Fruit fly (Drosophila melanogaster) whole organism, embryonic: ENCODE results near the gene Fitm.
A peak's percentile ranks its signal among the peaks of the same experiment; 100 is the strongest.

Experiments
- CG11456 ChIP-seq: fragments of 200-800 bp; sonication (Bioruptor generic); IDR thresholded peaks from 3 replicates; pipeline ENCODE4 v1.3.6; 2022; ENCODE audit warnings: missing biosample characterization, missing genetic modification characterization
- CG1233 ChIP-seq: fragments of 200-800 bp; sonication (Bioruptor generic); optimal IDR thresholded peaks from 4 replicates; lab custom pipeline; 2018; ENCODE audit warnings: missing biosample characterization, mild to moderate bottlenecking, missing genetic modification characterization
- CG12744 ChIP-seq: fragments of 200-800 bp; sonication (Bioruptor generic); optimal IDR thresholded peaks from 2 replicates; lab custom pipeline; 2016; ENCODE audit warnings: missing biosample characterization, missing genetic modification characterization
- CG13296 ChIP-seq: fragments of 200-800 bp; sonication (Bioruptor generic); optimal IDR thresholded peaks from 3 replicates; lab custom pipeline; 2018; ENCODE audit warnings: missing biosample characterization, mild to moderate bottlenecking, missing genetic modification characterization
- CG15514 ChIP-seq: fragments of 200-800 bp; sonication (Bioruptor generic); optimal IDR thresholded peaks from 3 replicates; lab custom pipeline; 2017; ENCODE audit warnings: missing biosample characterization, missing genetic modification characterization, mild to moderate bottlenecking, moderate library complexity, missing genetic modification reagents
- CG17385 ChIP-seq: fragments of 200-800 bp; sonication (Bioruptor generic); optimal IDR thresholded peaks from 3 replicates; lab custom pipeline; 2018; ENCODE audit warnings: missing biosample characterization, mild to moderate bottlenecking, missing genetic modification characterization
- CG6175 ChIP-seq: fragments of 200-800 bp; sonication (Bioruptor generic); IDR thresholded peaks from 3 replicates; pipeline ENCODE4 v1.3.6; 2022; ENCODE audit warnings: missing biosample characterization, missing genetic modification characterization
- CG7372 ChIP-seq: fragments of 200-800 bp; sonication (Bioruptor generic); IDR thresholded peaks from 2 replicates; pipeline ENCODE4 v1.3.6; 2022; ENCODE audit warnings: missing biosample characterization, missing genetic modification characterization
- CG8089 ChIP-seq: fragments of 200-800 bp; sonication (Bioruptor generic); optimal IDR thresholded peaks from 3 replicates; lab custom pipeline; 2016; ENCODE audit warnings: missing biosample characterization, missing genetic modification characterization
- Doc2 ChIP-seq: fragments of 200-800 bp; sonication (Bioruptor generic); IDR thresholded peaks from 2 replicates; pipeline ENCODE4 v1.3.6; 2022; ENCODE audit warnings: missing biosample characterization, missing genetic modification characterization
- Dp ChIP-seq: fragments of 200-800 bp; sonication (Bioruptor generic); optimal IDR thresholded peaks from 2 replicates; lab custom pipeline; 2018; ENCODE audit warnings: missing biosample characterization, mild to moderate bottlenecking, missing genetic modification characterization, moderate library complexity
- E2f2 ChIP-seq: fragments of 200-800 bp; sonication (Bioruptor generic); IDR thresholded peaks from 2 replicates; pipeline ENCODE4 v1.3.6; 2022; ENCODE audit warnings: missing biosample characterization, missing genetic modification characterization
- Fer1 ChIP-seq: fragments of 200-800 bp; sonication (Bioruptor generic); optimal IDR thresholded peaks from 2 replicates; lab custom pipeline; 2017; ENCODE audit warnings: missing biosample characterization, mild to moderate bottlenecking, missing genetic modification characterization
- HHEX ChIP-seq: fragments of 200-800 bp; sonication (Bioruptor generic); optimal IDR thresholded peaks from 3 replicates; lab custom pipeline; 2017; ENCODE audit warnings: missing biosample characterization, mild to moderate bottlenecking, missing genetic modification characterization, missing genetic modification reagents
- HLH3B ChIP-seq: fragments of 200-800 bp; sonication (Bioruptor generic); IDR thresholded peaks from 2 replicates; pipeline ENCODE4 v1.3.6; 2022; ENCODE audit warnings: missing biosample characterization, missing genetic modification characterization
- HLH4C ChIP-seq: fragments of 200-800 bp; sonication (Bioruptor generic); IDR thresholded peaks from 3 replicates; pipeline ENCODE4 v1.3.6; 2022; ENCODE audit warnings: missing biosample characterization, missing genetic modification characterization; ENCODE audit not compliant: partially characterized antibody
- Hr78 ChIP-seq, 2 experiments: fragments of 200-800 bp in 1 of 2; fragments of >200 bp in 1 of 2; sonication (Bioruptor generic) in 1 of 2; optimal IDR thresholded peaks; 2 replicates each; lab custom pipeline; 2017 to 2019; ENCODE audit warnings: missing biosample characterization in 2 of 2, missing genetic modification characterization in 2 of 2, mild to moderate bottlenecking in 1 of 2, moderate library complexity in 1 of 2
- MBD-R2 ChIP-seq: fragments of 200-800 bp; sonication (Bioruptor generic); IDR thresholded peaks from 2 replicates; pipeline ENCODE4 v1.3.6; 2022; ENCODE audit warnings: missing biosample characterization, missing genetic modification characterization
- MESR4 ChIP-seq: fragments of 200-800 bp; sonication (Bioruptor generic); optimal IDR thresholded peaks from 2 replicates; lab custom pipeline; 2018; ENCODE audit warnings: missing biosample characterization, mild to moderate bottlenecking, missing genetic modification characterization, moderate library complexity
- Max ChIP-seq: fragments of 200-800 bp; sonication (Bioruptor generic); optimal IDR thresholded peaks from 2 replicates; lab custom pipeline; 2016; ENCODE audit warnings: missing biosample characterization, mild to moderate bottlenecking, missing genetic modification characterization
- Med ChIP-seq: fragments of 200-800 bp; sonication (Bioruptor generic); peaks from one replicate; lab custom pipeline; 2016; ENCODE audit warnings: missing biosample characterization, missing genetic modification characterization, mild to moderate bottlenecking, inconsistent platforms, moderate library complexity
- NfI ChIP-seq: fragments of 200-800 bp; sonication (Bioruptor generic); optimal IDR thresholded peaks from 3 replicates; lab custom pipeline; 2018; ENCODE audit warnings: missing biosample characterization, mild to moderate bottlenecking, missing genetic modification characterization, moderate library complexity
- Opbp ChIP-seq: fragments of 200-800 bp; sonication (Bioruptor generic); IDR thresholded peaks from 3 replicates; pipeline ENCODE4 v1.3.6; 2022; ENCODE audit warnings: missing biosample characterization, missing genetic modification characterization; ENCODE audit not compliant: partially characterized antibody
- Pdp1 ChIP-seq, 2 experiments: fragments of 200-800 bp; sonication (Bioruptor generic); optimal IDR thresholded peaks; 3 replicates each; lab custom pipeline; 2016; ENCODE audit warnings: missing biosample characterization in 2 of 2, missing genetic modification characterization in 2 of 2, mild to moderate bottlenecking in 1 of 2, moderate library complexity in 1 of 2
- Rfx ChIP-seq: fragments of 200-800 bp; sonication (Bioruptor generic); IDR thresholded peaks from 2 replicates; pipeline ENCODE4 v1.3.6; 2022; ENCODE audit warnings: missing biosample characterization, missing genetic modification characterization
- bsh ChIP-seq, 2 experiments: fragments of 200-800 bp; sonication (Bioruptor generic); optimal IDR thresholded peaks; 2 replicates each; lab custom pipeline; 2017 to 2018; ENCODE audit warnings: mild to moderate bottlenecking in 2 of 2, missing biosample characterization in 2 of 2, missing genetic modification characterization in 2 of 2, moderate library complexity in 1 of 2
- ci ChIP-seq: fragments of 200-800 bp; sonication (Bioruptor generic); IDR thresholded peaks from 3 replicates; pipeline ENCODE4 v1.3.6; 2022; ENCODE audit warnings: missing biosample characterization, missing genetic modification characterization
- crp ChIP-seq, 2 experiments: fragments of 200-800 bp; sonication (Bioruptor generic); optimal IDR thresholded peaks; 2 replicates in 1 of 2; 3 replicates in 1 of 2; lab custom pipeline; 2017; ENCODE audit warnings: missing biosample characterization in 2 of 2, missing genetic modification characterization in 2 of 2, mild to moderate bottlenecking in 1 of 2, moderate library complexity in 1 of 2
- danr ChIP-seq: fragments of 200-800 bp; sonication (Bioruptor generic); IDR thresholded peaks from 2 replicates; pipeline ENCODE4 v1.3.6; 2022; ENCODE audit warnings: missing biosample characterization, missing genetic modification characterization
- dati ChIP-seq: fragments of 200-800 bp; sonication (Bioruptor generic); IDR thresholded peaks from 2 replicates; pipeline ENCODE4 v1.3.6; 2022; ENCODE audit warnings: missing biosample characterization, missing genetic modification characterization
- exex ChIP-seq: fragments of 200-800 bp; sonication (Bioruptor generic); optimal IDR thresholded peaks from 4 replicates; lab custom pipeline; 2018; ENCODE audit warnings: missing biosample characterization, mild to moderate bottlenecking, missing genetic modification characterization, moderate library complexity
- fd102C ChIP-seq: fragments of 200-800 bp; sonication (Bioruptor generic); optimal IDR thresholded peaks from 2 replicates; lab custom pipeline; 2018; ENCODE audit warnings: missing biosample characterization, mild to moderate bottlenecking, missing genetic modification characterization, moderate library complexity
- gcm ChIP-seq: fragments of 200-800 bp; sonication (Bioruptor generic); optimal IDR thresholded peaks from 2 replicates; lab custom pipeline; 2019; ENCODE audit warnings: missing biosample characterization, mild to moderate bottlenecking, missing genetic modification characterization, moderate library complexity
- gt ChIP-seq: fragments of 200-800 bp; sonication (Bioruptor generic); IDR thresholded peaks from 2 replicates; pipeline ENCODE4 v1.3.6; 2022; ENCODE audit warnings: missing biosample characterization, missing genetic modification characterization
- jigr1 ChIP-seq: fragments of 200-800 bp; sonication (Bioruptor generic); IDR thresholded peaks from 3 replicates; pipeline ENCODE4 v1.3.6; 2022; ENCODE audit warnings: missing biosample characterization, missing genetic modification characterization
- nom ChIP-seq: fragments of 200-800 bp; sonication (Bioruptor generic); optimal IDR thresholded peaks from 2 replicates; lab custom pipeline; 2017; ENCODE audit warnings: missing biosample characterization, missing genetic modification characterization, mild to moderate bottlenecking, moderate library complexity, missing genetic modification reagents
- pzg ChIP-seq: fragments of 200-800 bp; sonication (Bioruptor generic); optimal IDR thresholded peaks from 3 replicates; lab custom pipeline; 2018; ENCODE audit warnings: missing biosample characterization, mild to moderate bottlenecking, missing genetic modification characterization, moderate library complexity
- sens ChIP-seq: fragments of 200-800 bp; sonication (Bioruptor generic); peaks from one replicate; lab custom pipeline; 2016; ENCODE audit warnings: missing biosample characterization, missing genetic modification characterization
- slou ChIP-seq: fragments of 200-800 bp; sonication (Bioruptor generic); optimal IDR thresholded peaks from 3 replicates; lab custom pipeline; 2016; ENCODE audit warnings: missing biosample characterization, missing genetic modification characterization

The Fitm gene

dm6 chr3L:5152354-5152806, 6.5 kb upstream of the Fitm start, which contains the start of the genes Gen and Srp54k (continued):
- TF ChIP-seq fd102C (no peak), jigr1 (GFP tag; lab: Robert Waterston, UW) (no peak), HLH4C (peak; percentile 38; the same call in 1 of the 3 replicates), ci (peak; percentile 60; the same call in 2 of the 3 replicates), Max (GFP tag; lab: Kevin White, UChicago) (no peak), Opbp (peak; percentile 62), CG8089 (GFP tag; lab: Kevin White, UChicago) (no peak), CG1233 (no peak), HLH3B (GFP tag; lab: Robert Waterston, UW) (peak; percentile 32; the same call in 1 of the 2 replicates), slou (GFP tag; lab: Kevin White, UChicago) (peak; percentile 8), nom (GFP tag; lab: Kevin White, UChicago) (no peak), CG6175 (GFP tag; lab: Robert Waterston, UW) (no peak), Doc2 (GFP tag; lab: Robert Waterston, UW) (no peak), NfI (peak; percentile 33)
- TF ChIP-seq, all 482 proteins: peak for 146

- TF ChIP-seq Max (GFP tag; lab: Kevin White, UChicago), result no peak
- TF ChIP-seq sens (GFP tag; lab: Kevin White, UChicago), result peak; percentile 64
- peak; percentile 35 for TF ChIP-seq MBD-R2 (GFP tag; lab: Robert Waterston, UW)
- no peak for TF ChIP-seq dati
- no peak for TF ChIP-seq HHEX
- TF ChIP-seq nom (GFP tag; lab: Kevin White, UChicago), result peak; percentile 79
- peak; percentile 74 for TF ChIP-seq CG17385 (GFP tag; lab: Kevin White, UChicago)
- TF ChIP-seq Dp (GFP tag; lab: Kevin White, UChicago), result peak; percentile 87
- TF ChIP-seq Pdp1 (GFP tag; optimal IDR thresholded peaks at IDR 0.05; lab: Kevin White, UChicago), result peak in 1 of 2 experiments; percentile 44
- TF ChIP-seq bsh (GFP tag; optimal IDR thresholded peaks at IDR 0.05; lab: Kevin White, UChicago), result peak in 1 of 2 experiments; percentile 53
- TF ChIP-seq crp (GFP tag; optimal IDR thresholded peaks at IDR 0.05; lab: Kevin White, UChicago), result peak in 1 of 2 experiments; percentile 67
- TF ChIP-seq Med, result peak; percentile 56
- peak; percentile 24 for TF ChIP-seq pzg
- peak; percentile 12 for TF ChIP-seq MESR4 (GFP tag; lab: Kevin White, UChicago)
- TF ChIP-seq danr (GFP tag; lab: Robert Waterston, UW), result no peak
- TF ChIP-seq Hr78 (GFP tag; optimal IDR thresholded peaks at IDR 0.05; lab: Kevin White, UChicago), result peak in 1 of 2 experiments; percentile 93
- TF ChIP-seq CG7372 (GFP tag; lab: Robert Waterston, UW), result no peak
- TF ChIP-seq Rfx (GFP tag; lab: Robert Waterston, UW), result 0 out of 2 replicates have a peak, but pooled peaks have one; percentile 21
- TF ChIP-seq Fer1 (GFP tag; lab: Kevin White, UChicago), result peak; percentile 42
- TF ChIP-seq CG13296 (GFP tag; lab: Kevin White, UChicago), result peak; percentile 40
- TF ChIP-seq E2f2 (GFP tag; lab: Robert Waterston, UW), result peak; percentile 89
- peak; percentile 96 for TF ChIP-seq CG15514 (GFP tag; lab: Kevin White, UChicago)
- TF ChIP-seq CG11456 (GFP tag; lab: Robert Waterston, UW), result no peak
- TF ChIP-seq exex (tag; lab: Kevin White, UChicago), result peak; percentile 14
- TF ChIP-seq gcm (GFP tag; lab: Kevin White, UChicago), result no peak
- no peak for TF ChIP-seq HLH4C
- no peak for TF ChIP-seq gt (GFP tag; lab: Robert Waterston, UW)
- no peak for TF ChIP-seq CG12744 (GFP tag; lab: Kevin White, UChicago)
Observed at dm6 chr3L:5141380-5142101, 4.3 kb downstream of the Fitm start, which contains the start of the genes Dhrs4 and Gdap1. Dhrs4 (minus strand) TSS chr3L:5141646. Gdap1 (plus strand) TSS chr3L:5141953.
